Worm (Caenorhabditis elegans): ENCODE results near the gene thoc-2.

thoc-2 gene

ce11 chrIII:6367712-6368111 lies at the start of gene thoc-2, which contains the start of gene C56G2.15 (continued):
- no peak for TF ChIP-seq C34B4.2 (tag; optimal IDR thresholded peaks at IDR 0.05)
- TF ChIP-seq blmp-1 (tag; optimal IDR thresholded peaks at IDR 0.05): peak; percentile 18
- no peak for TF ChIP-seq fkh-10 (GFP tag; optimal IDR thresholded peaks at IDR 0.05)
- no peak for TF ChIP-seq sptf-1 (tag; optimal IDR thresholded peaks at IDR 0.05)
- TF ChIP-seq nhr-19 (GFP tag; conservative IDR thresholded peaks at IDR 0.05): no peak
- no peak for TF ChIP-seq ceh-90 (tag; optimal IDR thresholded peaks at IDR 0.05)
- TF ChIP-seq dpl-1 (GFP tag; optimal IDR thresholded peaks at IDR 0.05): no peak

ce11 chrIII:6324139-6324538 lies 43.7 kb upstream of the thoc-2 start, which contains the start of gene C56G2.5:
C56G2.5 (minus strand) TSS chrIII:6324239.
- TF ChIP-seq fkh-10 (GFP tag; optimal IDR thresholded peaks at IDR 0.05): no peak
- no peak for TF ChIP-seq mab-9 (GFP tag; IDR thresholded peaks at IDR 0.05)
- no peak for TF ChIP-seq nhr-90 (tag; optimal IDR thresholded peaks at IDR 0.05; ENCODE audit: poor library complexity)
- TF ChIP-seq elt-3 (tag; optimal IDR thresholded peaks at IDR 0.05): no peak
- no peak for TF ChIP-seq unc-130 (tag; optimal IDR thresholded peaks at IDR 0.05)
- no peak for TF ChIP-seq lin-14 (GFP tag; optimal IDR thresholded peaks at IDR 0.05)
- no peak for TF ChIP-seq blmp-1 (tag; optimal IDR thresholded peaks at IDR 0.05)
- TF ChIP-seq zip-4 (GFP tag; optimal IDR thresholded peaks at IDR 0.05): no peak
- no peak for TF ChIP-seq lin-15B (tag; optimal IDR thresholded peaks at IDR 0.05)
- TF ChIP-seq vab-15 (tag; optimal IDR thresholded peaks at IDR 0.05): no peak
- no peak for TF ChIP-seq fkh-4 (tag; optimal IDR thresholded peaks at IDR 0.05; ENCODE audit: borderline replicate concordance)
- no peak for TF ChIP-seq nhr-237 (tag; optimal IDR thresholded peaks at IDR 0.05)
- TF ChIP-seq dpl-1 (GFP tag; optimal IDR thresholded peaks at IDR 0.05): no peak

- peak; percentile 4 for TF ChIP-seq lin-14 (GFP tag; optimal IDR thresholded peaks at IDR 0.05)
- TF ChIP-seq fkh-10 (GFP tag; optimal IDR thresholded peaks at IDR 0.05): peak; percentile 42
- no peak for TF ChIP-seq efl-1 (optimal IDR thresholded peaks at IDR 0.05)
- peak in 1 of 2 experiments; percentile 25 for TF ChIP-seq efl-1 (GFP tag; optimal IDR thresholded peaks at IDR 0.05 in 1 of 2)
- no peak for TF ChIP-seq pax-3 (tag; optimal IDR thresholded peaks at IDR 0.05)
- TF ChIP-seq lin-13 (GFP tag; optimal IDR thresholded peaks at IDR 0.05): no peak
These were observed 36.5 kb upstream of the thoc-2 start, which contains the start of gene C56G2.4 for ce11 chrIII:6331211-6331782. C56G2.4 (plus strand) TSS chrIII:6331732.

ce11 chrIII:6334364-6334763 lies 33.5 kb upstream of the thoc-2 start:
- TF ChIP-seq lin-14 (GFP tag; optimal IDR thresholded peaks at IDR 0.05) (peak; percentile 23), unc-86 (tag; optimal IDR thresholded peaks at IDR 0.05) (no peak), elt-2 (tag; optimal IDR thresholded peaks at IDR 0.05) (no peak), fkh-10 (GFP tag; optimal IDR thresholded peaks at IDR 0.05) (peak; percentile 71)

- TF ChIP-seq nhr-85 (tag): peak; percentile 88
These were observed 30.1 kb upstream of the thoc-2 start for ce11 chrIII:6337730-6338129.

ce11 chrIII:6339919-6340434 lies 27.9 kb upstream of the thoc-2 start, which contains the start of gene let-767:
let-767 (minus strand) TSS chrIII:6339969.
- TF ChIP-seq elt-3 (tag; optimal IDR thresholded peaks at IDR 0.05) (peak in 1 of 6 experiments; percentile 61), zip-4 (GFP tag; optimal IDR thresholded peaks at IDR 0.05) (no peak)

ce11 chrIII:6341878-6342453 lies 25.9 kb upstream of the thoc-2 start, which contains the start of gene rpn-13:
rpn-13 (minus strand) TSS chrIII:6341928.
- TF ChIP-seq skn-1 (tag; optimal IDR thresholded peaks at IDR 0.05): peak; percentile 98
- TF ChIP-seq fkh-10 (GFP tag; optimal IDR thresholded peaks at IDR 0.05): no peak
- peak; percentile 94 to 98 for TF ChIP-seq lsy-2 (tag; optimal IDR thresholded peaks at IDR 0.05)
- peak; percentile 95 for TF ChIP-seq F16B12.6 (tag; optimal IDR thresholded peaks at IDR 0.05)
- peak; percentile 1 for TF ChIP-seq snpc-4 (tag; optimal IDR thresholded peaks at IDR 0.05)
- TF ChIP-seq sox-4 (tag; optimal IDR thresholded peaks at IDR 0.05): no peak
- no peak for TF ChIP-seq lin-39 (tag; optimal IDR thresholded peaks at IDR 0.05)
- peak; percentile 22 to 64 (median 60) for TF ChIP-seq dpl-1 (GFP tag; optimal IDR thresholded peaks at IDR 0.05)
- no peak for TF ChIP-seq nhr-28 (tag; optimal IDR thresholded peaks at IDR 0.05)
- TF ChIP-seq mef-2 (tag; optimal IDR thresholded peaks at IDR 0.05): no peak
- no peak for TF ChIP-seq C04F5.9 (tag; optimal IDR thresholded peaks at IDR 0.05)
- peak; percentile 63 for TF ChIP-seq snu-23 (GFP tag; optimal IDR thresholded peaks at IDR 0.05)
- TF ChIP-seq blmp-1 (tag; optimal IDR thresholded peaks at IDR 0.05): peak; percentile 35
- no peak for TF ChIP-seq fkh-4 (tag; optimal IDR thresholded peaks at IDR 0.05; ENCODE audit: borderline replicate concordance)
- peak; percentile 54 for TF ChIP-seq nhr-47 (tag; optimal IDR thresholded peaks at IDR 0.05)
- TF ChIP-seq nhr-237 (tag; optimal IDR thresholded peaks at IDR 0.05): no peak
- no peak for TF ChIP-seq ama-1 (optimal IDR thresholded peaks at IDR 0.05)
- TF ChIP-seq lir-3 (tag; optimal IDR thresholded peaks at IDR 0.05; ENCODE audit: poor library complexity): no peak
- peak; percentile 28 for TF ChIP-seq lin-13 (GFP tag; optimal IDR thresholded peaks at IDR 0.05)
- TF ChIP-seq nhr-85 (tag): no peak
- TF ChIP-seq mdl-1 (tag; optimal IDR thresholded peaks at IDR 0.05): peak in 1 of 2 experiments; percentile 65
